Worm (Caenorhabditis elegans): Measurements from ENCODE around the gene nhr-230.

DNA sequence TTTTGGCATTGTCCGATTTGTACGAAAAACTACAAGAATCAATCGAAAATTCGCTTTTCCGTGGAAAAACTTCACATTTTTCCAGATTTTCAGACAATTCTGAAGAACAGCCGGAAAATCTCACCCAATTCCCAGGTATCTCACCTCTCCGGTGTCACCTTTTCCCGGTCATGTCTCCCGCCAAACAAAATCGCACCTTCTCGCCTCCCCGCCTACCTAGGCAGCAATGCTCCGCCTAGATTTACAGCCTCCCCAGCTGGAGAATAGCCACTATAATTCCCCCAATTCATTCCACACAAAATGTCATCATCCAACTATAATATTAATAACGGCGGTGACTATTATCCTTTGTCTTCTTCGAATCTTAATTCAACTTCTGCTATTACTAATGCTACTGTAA lies 27.3 kb downstream of the nhr-230 start, which contains the start of gene ceh-51:
- TF ChIP-seq F13H6.1 (tag; optimal IDR thresholded peaks at IDR 0.05), result no peak
- TF ChIP-seq tbx-2 (tag; optimal IDR thresholded peaks at IDR 0.05), result no peak
- TF ChIP-seq hlh-13 (GFP tag; optimal IDR thresholded peaks at IDR 0.05), result no peak
- TF ChIP-seq pha-4 (tag; optimal IDR thresholded peaks at IDR 0.05), result no peak
- TF ChIP-seq fax-1 (tag; optimal IDR thresholded peaks at IDR 0.05), result no peak
- no peak for TF ChIP-seq unc-86 (tag; optimal IDR thresholded peaks at IDR 0.05)
